Worm (Caenorhabditis elegans) whole organism, L1 larva: ENCODE results near the gene C06A1.7.

Source experiments
- C04F5.9 ChIP-seq: sonication (generic microtip); optimal IDR thresholded peaks from 2 replicates; lab custom pipeline; 2016; ENCODE audit warnings: missing genetic modification characterization, missing compliant biosample characterization
- C16A3.4 ChIP-seq: fragments of 150-350 bp; optimal IDR thresholded peaks from 2 replicates; lab custom pipeline; 2014; ENCODE audit warnings: missing biosample characterization, missing genetic modification characterization
- F16B12.6 ChIP-seq: fragments of 150-350 bp; optimal IDR thresholded peaks from 2 replicates; lab custom pipeline; 2014; ENCODE audit warnings: missing biosample characterization, missing genetic modification characterization
- Y116A8C.19 ChIP-seq: sonication (generic microtip); optimal IDR thresholded peaks from 2 replicates; lab custom pipeline; 2016; ENCODE audit warnings: missing compliant biosample characterization, missing genetic modification characterization, borderline replicate concordance
- blmp-1 ChIP-seq: fragments of 150-350 bp; optimal IDR thresholded peaks from 2 replicates; lab custom pipeline; 2014; ENCODE audit warnings: missing biosample characterization, missing genetic modification characterization
- ceh-63 ChIP-seq: fragments of 200-800 bp; sonication (Bioruptor generic); optimal IDR thresholded peaks from 2 replicates; lab custom pipeline; 2018; ENCODE audit warnings: mild to moderate bottlenecking, missing genetic modification characterization, missing compliant biosample characterization
- ceh-8 ChIP-seq: fragments of 200-800 bp; sonication (Bioruptor generic); optimal IDR thresholded peaks from 2 replicates; lab custom pipeline; 2018; ENCODE audit warnings: mild to moderate bottlenecking, missing genetic modification characterization, moderate library complexity, missing compliant biosample characterization
- ceh-82 ChIP-seq, 3 experiments: fragments of 150-350 bp in 1 of 3; sonication (generic microtip) in 2 of 3; optimal IDR thresholded peaks; 2 replicates each; lab custom pipeline; 2014 to 2017; ENCODE audit warnings: missing biosample characterization in 3 of 3, missing genetic modification characterization in 3 of 3
- ceh-88 ChIP-seq: fragments of 200-800 bp; sonication (Bioruptor generic); IDR thresholded peaks from 2 replicates; pipeline ENCODE4 v1.3.6; 2022; ENCODE audit warnings: missing genetic modification characterization, missing compliant biosample characterization
- ceh-90 ChIP-seq: sonication (generic microtip); optimal IDR thresholded peaks from 2 replicates; lab custom pipeline; 2016; ENCODE audit warnings: missing genetic modification characterization, missing compliant biosample characterization
- dpl-1 ChIP-seq, 3 experiments: fragments of 150-350 bp in 2 of 3; sonication (generic microtip) in 1 of 3; optimal IDR thresholded peaks; 2 replicates each; lab custom pipeline; 2014 to 2017; ENCODE audit warnings: missing biosample characterization in 3 of 3, missing genetic modification characterization in 3 of 3, missing genetic modification reagents in 3 of 3
- dsc-1 ChIP-seq: sonication (generic microtip); optimal IDR thresholded peaks from 2 replicates; lab custom pipeline; 2016; ENCODE audit warnings: mild to moderate bottlenecking, missing genetic modification characterization, missing compliant biosample characterization
- efl-1 ChIP-seq, 4 experiments: fragments of 150-350 bp; optimal IDR thresholded peaks in 3 of 4; peaks in 1 of 4; 1 replicate in 1 of 4; 2 replicates in 3 of 4; lab custom pipeline; 2014; ENCODE audit warnings: missing biosample characterization in 2 of 4, missing genetic modification characterization in 2 of 4, missing genetic modification reagents in 2 of 4
- efl-3 ChIP-seq: fragments of 200-800 bp; sonication (Bioruptor generic); optimal IDR thresholded peaks from 2 replicates; lab custom pipeline; 2018; ENCODE audit warnings: mild to moderate bottlenecking, missing genetic modification characterization, missing compliant biosample characterization
- egl-13 ChIP-seq: sonication (generic microtip); optimal IDR thresholded peaks from 2 replicates; lab custom pipeline; 2016; ENCODE audit warnings: missing genotype, missing genetic modification reagents, missing genetic modification characterization, missing compliant biosample characterization
- fkh-10 ChIP-seq: sonication (generic microtip); optimal IDR thresholded peaks from 2 replicates; lab custom pipeline; 2017; ENCODE audit warnings: missing biosample characterization, missing genetic modification reagents, missing genetic modification characterization
- fkh-8 ChIP-seq: sonication (generic microtip); optimal IDR thresholded peaks from 2 replicates; lab custom pipeline; 2016; ENCODE audit warnings: mild to moderate bottlenecking, missing genetic modification characterization, missing compliant biosample characterization
- jun-1 ChIP-seq: fragments of 150-350 bp; optimal IDR thresholded peaks from 2 replicates; lab custom pipeline; 2014; ENCODE audit warnings: missing biosample characterization, missing genetic modification reagents, missing genetic modification characterization
- lin-13 ChIP-seq: fragments of 150-350 bp; optimal IDR thresholded peaks from 2 replicates; lab custom pipeline; 2014; ENCODE audit warnings: missing biosample characterization, missing genetic modification reagents, missing genetic modification characterization
- lin-14 ChIP-seq: fragments of 200-800 bp; sonication (Bioruptor generic); optimal IDR thresholded peaks from 2 replicates; lab custom pipeline; 2018; ENCODE audit warnings: mild to moderate bottlenecking, missing genetic modification characterization, moderate library complexity, missing compliant biosample characterization
- lin-15B ChIP-seq: fragments of 150-350 bp; sonication (generic microtip); optimal IDR thresholded peaks from 3 replicates; lab custom pipeline; 2014; ENCODE audit warnings: missing biosample characterization, missing genetic modification characterization
- lin-35 ChIP-seq, 2 experiments: fragments of 150-350 bp; optimal IDR thresholded peaks; 2 replicates each; lab custom pipeline; 2014; ENCODE audit warnings: missing biosample characterization in 2 of 2, missing genetic modification characterization in 2 of 2, missing genetic modification reagents in 2 of 2
- lin-39 ChIP-seq: fragments of 150-350 bp; optimal IDR thresholded peaks from 2 replicates; lab custom pipeline; 2014; ENCODE audit warnings: missing biosample characterization, missing genetic modification reagents, missing genetic modification characterization
- lsy-2 ChIP-seq, 2 experiments: fragments of 150-350 bp; optimal IDR thresholded peaks; 2 replicates each; lab custom pipeline; 2014; ENCODE audit warnings: missing biosample characterization in 2 of 2, missing genetic modification characterization in 2 of 2
- nhr-11 ChIP-seq: fragments of 150-350 bp; optimal IDR thresholded peaks from 2 replicates; lab custom pipeline; 2014; ENCODE audit warnings: missing biosample characterization, missing genetic modification characterization
- nhr-19 ChIP-seq: fragments of 200-800 bp; sonication (Bioruptor generic); conservative IDR thresholded peaks from 2 replicates; pipeline ENCODE4 v1.3.6; 2022; ENCODE audit warnings: missing genetic modification characterization, missing compliant biosample characterization
- nhr-47 ChIP-seq: sonication (generic microtip); optimal IDR thresholded peaks from 2 replicates; lab custom pipeline; 2016; ENCODE audit warnings: mild to moderate bottlenecking, missing genetic modification characterization, moderate library complexity, missing compliant biosample characterization
- nhr-71 ChIP-seq: sonication (generic microtip); optimal IDR thresholded peaks from 2 replicates; lab custom pipeline; 2016; ENCODE audit warnings: mild to moderate bottlenecking, missing genetic modification characterization, moderate library complexity, missing compliant biosample characterization
- nhr-84 ChIP-seq: sonication (generic microtip); optimal IDR thresholded peaks from 2 replicates; lab custom pipeline; 2017; ENCODE audit warnings: missing biosample characterization, missing genetic modification characterization
- nhr-90 ChIP-seq: sonication (generic microtip); optimal IDR thresholded peaks from 2 replicates; lab custom pipeline; 2016; ENCODE audit warnings: mild to moderate bottlenecking, missing genetic modification characterization, missing compliant biosample characterization; ENCODE audit not compliant: poor library complexity
- rnt-1 ChIP-seq: sonication (generic microtip); optimal IDR thresholded peaks from 2 replicates; lab custom pipeline; 2016; ENCODE audit warnings: mild to moderate bottlenecking, missing genetic modification characterization, moderate library complexity, missing compliant biosample characterization
- skn-1 ChIP-seq: fragments of 150-350 bp; optimal IDR thresholded peaks from 2 replicates; lab custom pipeline; 2014; ENCODE audit warnings: missing biosample characterization, missing genetic modification characterization
- snpc-4 ChIP-seq: fragments of 150-350 bp; optimal IDR thresholded peaks from 2 replicates; lab custom pipeline; 2014; ENCODE audit warnings: missing biosample characterization, missing genetic modification characterization
- snu-23 ChIP-seq: sonication (generic microtip); optimal IDR thresholded peaks from 2 replicates; lab custom pipeline; 2016; ENCODE audit warnings: missing genetic modification characterization, missing compliant biosample characterization
- unc-130 ChIP-seq: fragments of 150-350 bp; optimal IDR thresholded peaks from 2 replicates; lab custom pipeline; 2017; ENCODE audit warnings: missing biosample characterization, missing genetic modification characterization, inconsistent platforms
- unc-86 ChIP-seq: sonication (generic microtip); optimal IDR thresholded peaks from 2 replicates; lab custom pipeline; 2016; ENCODE audit warnings: missing genetic modification characterization, missing compliant biosample characterization
- xbp-1 ChIP-seq: sonication (generic microtip); optimal IDR thresholded peaks from 2 replicates; lab custom pipeline; 2016; ENCODE audit warnings: missing genetic modification characterization, missing compliant biosample characterization
- zag-1 ChIP-seq: fragments of 150-350 bp; optimal IDR thresholded peaks from 2 replicates; lab custom pipeline; 2014; ENCODE audit warnings: missing biosample characterization, missing genetic modification characterization
- ztf-4 ChIP-seq: fragments of 150-350 bp; optimal IDR thresholded peaks from 2 replicates; lab custom pipeline; 2014; ENCODE audit warnings: missing biosample characterization, missing genetic modification characterization

Gene C06A1.7

DNA sequence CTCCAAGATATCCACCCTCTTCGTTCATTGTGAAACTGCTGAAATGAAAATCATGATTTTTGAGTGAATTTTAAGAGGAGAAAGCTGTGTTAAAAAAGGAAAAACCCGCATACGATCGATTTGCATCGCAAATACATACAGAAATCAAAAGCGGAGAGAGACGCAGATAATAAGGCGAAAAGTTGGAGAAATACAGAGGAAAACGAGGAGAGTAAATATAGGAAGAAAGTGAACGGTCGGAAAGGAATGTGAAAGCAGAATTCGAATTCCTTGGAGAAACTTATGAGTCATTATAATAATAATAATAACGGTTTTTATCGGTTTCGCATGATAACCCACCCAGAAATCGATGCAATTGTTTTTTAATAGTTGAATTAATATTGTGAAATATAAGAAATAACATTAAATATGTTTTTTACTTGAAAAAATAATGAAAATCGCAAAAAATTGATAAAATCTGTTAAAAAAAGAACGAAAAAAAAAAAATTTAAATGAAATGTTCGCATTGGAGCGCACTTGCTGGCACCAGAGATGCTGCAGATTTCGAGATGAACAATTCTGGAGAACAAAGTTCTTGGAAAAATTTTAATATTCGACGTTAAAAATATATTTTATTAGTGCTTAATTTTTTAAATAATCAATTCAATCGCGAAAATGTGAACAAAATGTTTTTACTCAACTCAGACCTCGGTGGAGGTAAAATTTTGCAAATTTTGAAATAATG lies 42.7 kb downstream of the C06A1.7 start, which contains the start of gene ccm-3:
TSS of gene ccm-3 (minus strand) at position 38 of the 724 bp plus-strand sequence.
- TF ChIP-seq ceh-82 (tag; optimal IDR thresholded peaks at IDR 0.05; lab: Kevin White, UChicago): peak in 2 of 3 experiments; percentile 15 to 54
- peak; percentile 17 for TF ChIP-seq lin-13 (GFP tag; lab: Kevin White, UChicago)
- no peak for TF ChIP-seq ceh-8 (GFP tag; lab: Kevin White, UChicago)
- no peak for TF ChIP-seq jun-1 (tag; lab: Kevin White, UChicago)
- no peak for TF ChIP-seq zag-1
- peak; percentile 46 to 51 for TF ChIP-seq lin-35 (GFP tag; optimal IDR thresholded peaks at IDR 0.05; lab: Kevin White, UChicago)
- TF ChIP-seq F16B12.6 (tag; lab: Kevin White, UChicago): peak; percentile 3
- no peak for TF ChIP-seq snpc-4 (tag; lab: Kevin White, UChicago)
- TF ChIP-seq lin-14: peak; percentile 63
- TF ChIP-seq skn-1 (tag; lab: Kevin White, UChicago): no peak
- peak; percentile 3 for TF ChIP-seq fkh-10
- peak; percentile 11 for TF ChIP-seq snu-23 (GFP tag; lab: Kevin White, UChicago)
- peak; percentile 42 for TF ChIP-seq rnt-1
- TF ChIP-seq ztf-4 (tag; lab: Kevin White, UChicago): no peak
- 0 out of 2 replicates have a peak, but pooled peaks have one; percentile 22 for TF ChIP-seq nhr-19 (GFP tag; lab: Robert Waterston, UW)
- TF ChIP-seq Y116A8C.19 (tag; lab: Kevin White, UChicago): no peak
- peak; percentile 23 for TF ChIP-seq xbp-1 (tag; lab: Kevin White, UChicago)
- peak; percentile 50 for TF ChIP-seq C16A3.4 (tag; lab: Kevin White, UChicago)
- TF ChIP-seq dpl-1 (GFP tag; optimal IDR thresholded peaks at IDR 0.05; lab: Kevin White, UChicago): peak; percentile 26 to 62 (median 34)
- TF ChIP-seq blmp-1 (tag; lab: Kevin White, UChicago): peak; percentile 98
- peak; percentile 30 for TF ChIP-seq nhr-47 (tag; lab: Kevin White, UChicago)
- TF ChIP-seq lin-15B: peak; percentile 64
- TF ChIP-seq efl-1 (optimal IDR thresholded peaks at IDR 0.05; lab: Kevin White, UChicago): peak; percentile 43 to 52
- peak in 1 of 2 experiments; percentile 45 for TF ChIP-seq efl-1 (GFP tag; optimal IDR thresholded peaks at IDR 0.05 in 1 of 2; lab: Kevin White, UChicago)
- peak; percentile 28 for TF ChIP-seq fkh-8
- peak; percentile 1 for TF ChIP-seq unc-86 (tag; lab: Kevin White, UChicago)
- peak; percentile 52 for TF ChIP-seq nhr-71
- TF ChIP-seq lsy-2 (tag; optimal IDR thresholded peaks at IDR 0.05; lab: Kevin White, UChicago): peak; percentile 15 to 77

DNA sequence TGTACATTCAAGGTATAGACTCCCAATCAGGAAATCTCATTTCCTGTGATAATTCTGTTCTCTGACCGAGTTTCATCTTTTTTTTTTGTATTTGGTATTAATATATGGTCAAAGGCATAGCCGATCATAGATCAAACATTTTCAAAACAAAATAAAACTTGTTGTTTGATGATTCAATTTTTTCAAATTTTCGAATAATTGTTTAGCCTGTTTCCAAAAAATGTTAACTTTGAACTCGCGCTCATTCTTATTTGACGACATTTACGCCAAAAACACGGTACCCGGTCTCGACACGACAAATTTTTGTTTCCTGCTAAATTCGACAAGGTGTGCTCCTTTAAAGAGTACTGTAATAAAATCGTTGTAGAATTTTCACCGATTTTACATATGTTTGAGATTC lies 44.1 kb downstream of the C06A1.7 start:
- TF ChIP-seq efl-1 (optimal IDR thresholded peaks at IDR 0.05; lab: Kevin White, UChicago) (no peak), efl-1 (GFP tag; optimal IDR thresholded peaks at IDR 0.05 in 1 of 2; lab: Kevin White, UChicago) (peak in 1 of 2 experiments; percentile 65), snpc-4 (tag; lab: Kevin White, UChicago) (no peak), blmp-1 (tag; lab: Kevin White, UChicago) (no peak), efl-3 (GFP tag; lab: Kevin White, UChicago) (no peak), nhr-84 (tag; lab: Kevin White, UChicago) (no peak)

DNA sequence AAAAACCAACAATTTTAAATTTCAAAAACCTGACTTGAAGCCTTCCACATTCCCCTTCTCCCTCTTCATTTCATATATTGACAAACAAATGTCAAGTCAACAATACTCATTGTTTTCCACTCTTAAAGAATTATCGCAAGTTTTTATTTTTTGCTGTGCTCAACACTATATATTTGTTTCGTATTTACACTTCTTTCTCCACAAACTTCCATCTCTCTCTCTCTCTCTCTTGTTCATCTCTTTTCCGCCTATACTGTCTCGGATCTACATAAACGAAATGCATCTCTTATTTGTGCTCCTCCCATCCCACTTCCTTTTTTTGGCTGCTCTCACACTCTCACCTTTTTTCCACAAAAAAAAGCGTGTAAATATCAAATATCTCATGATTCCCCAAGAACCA lies 48.1 kb downstream of the C06A1.7 start, which contains the start of gene C14A4.12:
TSS of gene C14A4.12 (plus strand) at position 301 of the 400 bp plus-strand sequence.
- TF ChIP-seq unc-130 (no peak), C04F5.9 (tag; lab: Kevin White, UChicago) (no peak), ceh-88 (GFP tag; lab: Robert Waterston, UW) (no peak), nhr-90 (tag; lab: Kevin White, UChicago) (no peak), ceh-90 (tag; lab: Kevin White, UChicago) (no peak), nhr-47 (tag; lab: Kevin White, UChicago) (no peak), dsc-1 (tag; lab: Kevin White, UChicago) (no peak), egl-13 (tag; lab: Kevin White, UChicago) (no peak), lsy-2 (tag; optimal IDR thresholded peaks at IDR 0.05; lab: Kevin White, UChicago) (no peak), nhr-11 (tag; lab: Kevin White, UChicago) (no peak), ceh-63 (GFP tag; lab: Kevin White, UChicago) (no peak), F16B12.6 (tag; lab: Kevin White, UChicago) (no peak), lin-39 (no peak)
- TF ChIP-seq, all 84 proteins: peak for 0
